Fruit fly (Drosophila melanogaster) whole organism: ENCODE results near the gene SWIP.

Experiments used
- CG8478 ChIP-seq: fragments of >200 bp; optimal IDR thresholded peaks from 2 replicates; lab custom pipeline; 2018; ENCODE audit warnings: inconsistent platforms
- psq ChIP-seq: fragments of >200 bp; optimal IDR thresholded peaks from 2 replicates; lab custom pipeline; 2017
- usp ChIP-seq: fragments of >200 bp; optimal IDR thresholded peaks from 2 replicates; lab custom pipeline; 2017; ENCODE audit warnings: missing biosample characterization, missing genetic modification characterization, mixed read lengths

DNA sequence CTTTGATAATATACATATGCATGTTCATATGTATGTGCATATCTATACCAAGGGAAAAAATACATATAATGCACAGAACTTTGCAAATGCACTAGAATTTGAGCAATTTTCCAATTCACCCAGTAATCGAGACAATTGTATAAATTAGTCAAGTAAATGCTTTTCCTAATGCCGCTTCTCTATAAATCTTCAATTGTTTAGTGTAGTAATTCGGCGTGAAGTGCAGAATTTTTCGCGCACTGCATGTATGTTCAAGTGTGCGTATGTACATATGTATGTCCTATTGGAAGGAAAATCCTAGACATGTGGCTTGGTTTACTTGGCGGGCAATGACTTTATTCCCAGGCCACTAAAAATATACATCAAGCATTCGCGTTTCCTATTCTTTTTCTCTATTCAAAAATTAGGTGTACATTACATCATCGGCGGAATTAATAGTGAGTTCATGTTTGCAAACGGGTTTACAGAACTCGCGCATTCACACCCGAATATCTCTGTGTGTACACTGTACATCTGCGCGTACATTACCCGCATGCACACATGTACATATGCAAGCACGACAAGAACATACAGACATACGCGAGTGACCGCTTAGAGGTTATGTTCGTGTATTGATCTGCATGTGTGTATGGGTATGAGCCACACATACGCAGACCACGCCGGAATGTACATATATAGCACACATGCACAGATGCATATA, 5.5 kb downstream of the SWIP start:
- TF ChIP-seq CG8478 (lab: Kevin White, UChicago) (no peak), psq (lab: Kevin White, UChicago) (no peak), usp (GFP tag; lab: Kevin White, UChicago) (no peak)
